Fruit fly (Drosophila melanogaster) whole organism, embryonic: Measurements from ENCODE around the gene EloB.

ENCODE experiments used
- Blimp-1 ChIP-seq: fragments of 200-800 bp; sonication (Bioruptor generic); optimal IDR thresholded peaks from 3 replicates; lab custom pipeline; 2018; ENCODE audit warnings: missing biosample characterization, missing genetic modification characterization, mild to moderate bottlenecking, moderate library complexity, missing genetic modification reagents
- CG10431 ChIP-seq: fragments of 200-800 bp; sonication (Bioruptor generic); optimal IDR thresholded peaks from 3 replicates; lab custom pipeline; 2018; ENCODE audit warnings: missing biosample characterization, mild to moderate bottlenecking, missing genetic modification characterization
- CG10462 ChIP-seq: fragments of 200-800 bp; sonication (Bioruptor generic); optimal IDR thresholded peaks from 2 replicates; lab custom pipeline; 2016; ENCODE audit warnings: missing biosample characterization, missing genetic modification characterization
- CG10979 ChIP-seq: fragments of 200-800 bp; sonication (Bioruptor generic); optimal IDR thresholded peaks from 2 replicates; lab custom pipeline; 2018; ENCODE audit warnings: missing biosample characterization, mild to moderate bottlenecking, missing genetic modification characterization, moderate library complexity
- CG11456 ChIP-seq: fragments of 200-800 bp; sonication (Bioruptor generic); IDR thresholded peaks from 3 replicates; pipeline ENCODE4 v1.3.6; 2022; ENCODE audit warnings: missing biosample characterization, missing genetic modification characterization
- CG11504 ChIP-seq: fragments of 200-800 bp; sonication (Bioruptor generic); optimal IDR thresholded peaks from 3 replicates; lab custom pipeline; 2019; ENCODE audit warnings: missing biosample characterization, mild to moderate bottlenecking, missing genetic modification characterization, moderate library complexity
- CG1233 ChIP-seq: fragments of 200-800 bp; sonication (Bioruptor generic); optimal IDR thresholded peaks from 4 replicates; lab custom pipeline; 2018; ENCODE audit warnings: missing biosample characterization, mild to moderate bottlenecking, missing genetic modification characterization
- CG13287 ChIP-seq: fragments of 200-800 bp; sonication (Bioruptor generic); IDR thresholded peaks from 2 replicates; pipeline ENCODE4 v1.3.6; 2022; ENCODE audit warnings: missing biosample characterization, missing genetic modification characterization; ENCODE audit not compliant: partially characterized antibody
- CG13894 ChIP-seq: fragments of 200-800 bp; sonication (Bioruptor generic); optimal IDR thresholded peaks from 3 replicates; lab custom pipeline; 2018; ENCODE audit warnings: missing biosample characterization, mild to moderate bottlenecking, missing genetic modification characterization, moderate library complexity
- CG16863 ChIP-seq: fragments of 200-800 bp; sonication (Bioruptor generic); optimal IDR thresholded peaks from 3 replicates; lab custom pipeline; 2016; ENCODE audit warnings: missing biosample characterization, missing genetic modification characterization
- CG18011 ChIP-seq: fragments of 200-800 bp; sonication (Bioruptor generic); optimal IDR thresholded peaks from 2 replicates; lab custom pipeline; 2017; ENCODE audit warnings: missing biosample characterization, missing genetic modification characterization, mild to moderate bottlenecking, moderate library complexity, missing genotype
- CG2116 ChIP-seq: fragments of 200-800 bp; sonication (Bioruptor generic); optimal IDR thresholded peaks from 3 replicates; lab custom pipeline; 2018; ENCODE audit warnings: missing biosample characterization, mild to moderate bottlenecking, missing genetic modification characterization
- CG32532 ChIP-seq: fragments of 200-800 bp; sonication (Bioruptor generic); IDR thresholded peaks from 2 replicates; pipeline ENCODE4 v1.3.6; 2022; ENCODE audit warnings: missing biosample characterization, missing genetic modification characterization
- CG4360 ChIP-seq: fragments of 200-800 bp; sonication (Bioruptor generic); IDR thresholded peaks from 2 replicates; pipeline ENCODE4 v1.3.6; 2022; ENCODE audit warnings: missing biosample characterization, missing genetic modification characterization
- CG7556 ChIP-seq: fragments of 200-800 bp; sonication (Bioruptor generic); optimal IDR thresholded peaks from 2 replicates; lab custom pipeline; 2017; ENCODE audit warnings: missing biosample characterization, mild to moderate bottlenecking, missing genetic modification characterization
- CG7839 ChIP-seq: fragments of 200-800 bp; sonication (Bioruptor generic); optimal IDR thresholded peaks from 3 replicates; lab custom pipeline; 2018; ENCODE audit warnings: missing biosample characterization, mild to moderate bottlenecking, missing genetic modification characterization, moderate library complexity
- CG8281 ChIP-seq: fragments of 200-800 bp; sonication (Bioruptor generic); optimal IDR thresholded peaks from 2 replicates; lab custom pipeline; 2018; ENCODE audit warnings: missing biosample characterization, mild to moderate bottlenecking, missing genetic modification characterization, moderate library complexity
- CG8359 ChIP-seq: fragments of 200-800 bp; sonication (Bioruptor generic); optimal IDR thresholded peaks from 2 replicates; lab custom pipeline; 2017; ENCODE audit warnings: missing biosample characterization, mild to moderate bottlenecking, missing genetic modification characterization, borderline replicate concordance
- CG9797 ChIP-seq: fragments of 200-800 bp; sonication (Bioruptor generic); optimal IDR thresholded peaks from 3 replicates; lab custom pipeline; 2018; ENCODE audit warnings: missing biosample characterization, mild to moderate bottlenecking, missing genetic modification characterization
- CG9932 ChIP-seq: fragments of 200-800 bp; sonication (Bioruptor generic); IDR thresholded peaks from 2 replicates; pipeline ENCODE4 v1.3.6; 2022; ENCODE audit warnings: missing biosample characterization, missing genetic modification characterization
- D ChIP-seq, 2 experiments: fragments of 200-800 bp in 1 of 2; fragments of >200 bp in 1 of 2; sonication (Bioruptor generic) in 1 of 2; optimal IDR thresholded peaks; 2 replicates in 1 of 2; 3 replicates in 1 of 2; lab custom pipeline; 2017; ENCODE audit warnings: mild to moderate bottlenecking in 1 of 2, missing biosample characterization in 1 of 2, missing genetic modification characterization in 1 of 2, missing genetic modification reagents in 1 of 2
- Doc3 ChIP-seq: fragments of 200-800 bp; sonication (Bioruptor generic); IDR thresholded peaks from 3 replicates; pipeline ENCODE4 v1.3.6; 2022; ENCODE audit warnings: missing biosample characterization, missing genetic modification characterization; ENCODE audit not compliant: partially characterized antibody
- Drgx ChIP-seq: fragments of 200-800 bp; sonication (Bioruptor generic); IDR thresholded peaks from 2 replicates; pipeline ENCODE4 v1.3.6; 2022; ENCODE audit warnings: missing biosample characterization, missing genetic modification characterization
- Ets65A ChIP-seq: fragments of 200-800 bp; sonication (Bioruptor generic); peaks from one replicate; lab custom pipeline; 2016; ENCODE audit warnings: missing biosample characterization, missing genetic modification characterization
- Hmr ChIP-seq: fragments of 200-800 bp; sonication (Bioruptor generic); optimal IDR thresholded peaks from 3 replicates; lab custom pipeline; 2017; ENCODE audit warnings: mild to moderate bottlenecking, missing biosample characterization, missing genetic modification reagents, missing genetic modification characterization
- Sin3A ChIP-seq: fragments of >200 bp; optimal IDR thresholded peaks from 2 replicates; lab custom pipeline; 2018
- Sox102F ChIP-seq: fragments of 200-800 bp; sonication (Bioruptor generic); optimal IDR thresholded peaks from 2 replicates; lab custom pipeline; 2018; ENCODE audit warnings: missing biosample characterization, mild to moderate bottlenecking, missing genetic modification characterization, moderate library complexity
- Tbp ChIP-seq: fragments of >200 bp; optimal IDR thresholded peaks from 2 replicates; lab custom pipeline; 2018; ENCODE audit warnings: missing biosample characterization, missing genetic modification characterization
- amos ChIP-seq: fragments of 200-800 bp; sonication (Bioruptor generic); IDR thresholded peaks from 2 replicates; pipeline ENCODE4 v1.3.6; 2022; ENCODE audit warnings: missing biosample characterization, missing genetic modification characterization; ENCODE audit not compliant: partially characterized antibody
- ap ChIP-seq: fragments of 200-800 bp; sonication (Bioruptor generic); IDR thresholded peaks from 2 replicates; pipeline ENCODE4 v1.3.6; 2022; ENCODE audit warnings: missing biosample characterization, missing genetic modification characterization
- bbx ChIP-seq: fragments of 200-800 bp; sonication (Bioruptor generic); IDR thresholded peaks from 2 replicates; pipeline ENCODE4 v1.3.6; 2022; ENCODE audit warnings: missing biosample characterization, missing genetic modification characterization; ENCODE audit not compliant: partially characterized antibody
- ci ChIP-seq: fragments of 200-800 bp; sonication (Bioruptor generic); IDR thresholded peaks from 3 replicates; pipeline ENCODE4 v1.3.6; 2022; ENCODE audit warnings: missing biosample characterization, missing genetic modification characterization
- dati ChIP-seq: fragments of 200-800 bp; sonication (Bioruptor generic); IDR thresholded peaks from 2 replicates; pipeline ENCODE4 v1.3.6; 2022; ENCODE audit warnings: missing biosample characterization, missing genetic modification characterization
- grau ChIP-seq: fragments of 200-800 bp; optimal IDR thresholded peaks from 3 replicates; lab custom pipeline; 2019; ENCODE audit warnings: missing biosample characterization, mild to moderate bottlenecking, missing genetic modification characterization, moderate library complexity
- insv ChIP-seq, 2 experiments: fragments of 200-800 bp; sonication (Bioruptor generic); optimal IDR thresholded peaks; 3 replicates each; lab custom pipeline; 2016 to 2018; ENCODE audit warnings: missing biosample characterization in 2 of 2, missing genetic modification characterization in 2 of 2
- inv ChIP-seq: fragments of 200-800 bp; sonication (Bioruptor generic); IDR thresholded peaks from 2 replicates; pipeline ENCODE4 v1.3.6; 2022; ENCODE audit warnings: missing biosample characterization, missing genetic modification characterization; ENCODE audit not compliant: partially characterized antibody
- knrl ChIP-seq: fragments of 200-800 bp; sonication (Bioruptor generic); IDR thresholded peaks from 3 replicates; pipeline ENCODE4 v1.3.6; 2022; ENCODE audit warnings: missing biosample characterization, missing genetic modification characterization; ENCODE audit not compliant: partially characterized antibody
- luna ChIP-seq: fragments of 200-800 bp; sonication (Bioruptor generic); optimal IDR thresholded peaks from 2 replicates; lab custom pipeline; 2016; ENCODE audit warnings: missing biosample characterization, missing genetic modification characterization
- nom ChIP-seq: fragments of 200-800 bp; sonication (Bioruptor generic); optimal IDR thresholded peaks from 2 replicates; lab custom pipeline; 2017; ENCODE audit warnings: missing biosample characterization, missing genetic modification characterization, mild to moderate bottlenecking, moderate library complexity, missing genetic modification reagents
- pros ChIP-seq: fragments of 200-800 bp; sonication (Bioruptor generic); optimal IDR thresholded peaks from 3 replicates; lab custom pipeline; 2019; ENCODE audit warnings: missing biosample characterization, mild to moderate bottlenecking, missing genetic modification characterization, moderate library complexity
- row ChIP-seq: fragments of 200-800 bp; sonication (Bioruptor generic); IDR thresholded peaks from 3 replicates; pipeline ENCODE4 v1.3.6; 2022; ENCODE audit warnings: missing biosample characterization, missing genetic modification characterization
- sc ChIP-seq, 3 experiments: fragments of >200 bp in 2 of 3; fragments of 200-800 bp in 1 of 3; sonication (Bioruptor generic) in 1 of 3; optimal IDR thresholded peaks; 2 replicates in 2 of 3; 3 replicates in 1 of 3; lab custom pipeline; 2017; ENCODE audit warnings: mild to moderate bottlenecking in 1 of 3, missing biosample characterization in 1 of 3, missing genetic modification characterization in 1 of 3, missing genetic modification reagents in 1 of 3
- so ChIP-seq: fragments of 200-800 bp; sonication (Bioruptor generic); IDR thresholded peaks from 3 replicates; pipeline ENCODE4 v1.3.6; 2022; ENCODE audit warnings: missing biosample characterization, missing genetic modification characterization
- tx ChIP-seq: fragments of 200-800 bp; sonication (Bioruptor generic); optimal IDR thresholded peaks from 2 replicates; lab custom pipeline; 2016; ENCODE audit warnings: missing biosample characterization, missing genetic modification characterization
- unc-4 ChIP-seq: fragments of 200-800 bp; sonication (Bioruptor generic); IDR thresholded peaks from 2 replicates; pipeline ENCODE4 v1.3.6; 2022; ENCODE audit warnings: missing biosample characterization, missing genetic modification characterization; ENCODE audit not compliant: partially characterized antibody
- z ChIP-seq: fragments of 200-800 bp; sonication (Bioruptor generic); IDR thresholded peaks from 3 replicates; pipeline ENCODE4 v1.3.6; 2022; ENCODE audit warnings: missing biosample characterization, missing genetic modification characterization

EloB gene

dm6 chr3R:20595901-20596300 is 16.3 kb upstream of the EloB start:
- peak; percentile 95 for TF ChIP-seq CG10431 (GFP tag; lab: Kevin White, UChicago)
- no peak for TF ChIP-seq Drgx
- no peak for TF ChIP-seq row (GFP tag; lab: Robert Waterston, UW)
- TF ChIP-seq Ets65A (GFP tag; lab: Kevin White, UChicago): no peak
- TF ChIP-seq Blimp-1: no peak

- TF ChIP-seq bbx (GFP tag; lab: Robert Waterston, UW) (no peak), CG16863 (GFP tag; lab: Kevin White, UChicago) (no peak), CG4360 (GFP tag; lab: Robert Waterston, UW) (no peak), Tbp (no peak), CG9797 (no peak), D (optimal IDR thresholded peaks at IDR 0.05; lab: Kevin White, UChicago) (no peak), D (GFP tag; optimal IDR thresholded peaks at IDR 0.05; lab: Kevin White, UChicago) (peak; percentile 43), luna (GFP tag; lab: Kevin White, UChicago) (no peak), CG8281 (peak; percentile 92), knrl (no peak), ap (GFP tag; lab: Robert Waterston, UW) (no peak), CG10431 (GFP tag; lab: Kevin White, UChicago) (no peak), inv (GFP tag; lab: Robert Waterston, UW) (no peak), CG9932 (GFP tag; lab: Robert Waterston, UW) (no peak), amos (GFP tag; lab: Robert Waterston, UW) (peak; percentile 20; the same call in 1 of the 2 replicates), Sin3A (no peak), Sox102F (GFP tag; lab: Kevin White, UChicago) (no peak), z (no peak), Ets65A (GFP tag; lab: Kevin White, UChicago) (no peak), sc (optimal IDR thresholded peaks at IDR 0.05; lab: Kevin White, UChicago) (no peak), sc (GFP tag; optimal IDR thresholded peaks at IDR 0.05; lab: Kevin White, UChicago) (no peak), dati (GFP tag; lab: Robert Waterston, UW) (0 out of 2 replicates have a peak, but pooled peaks have one; percentile 13), Hmr (GFP tag; lab: Kevin White, UChicago) (no peak), pros (GFP tag; lab: Kevin White, UChicago) (no peak), CG10979 (tag; lab: Kevin White, UChicago) (peak; percentile 33), grau (tag; lab: Kevin White, UChicago) (no peak), CG7839 (tag; lab: Kevin White, UChicago) (no peak), CG11456 (0 out of 3 replicates have a peak, but pooled peaks have one; percentile 21), nom (no peak), CG10462 (GFP tag; lab: Kevin White, UChicago) (no peak), unc-4 (GFP tag; lab: Robert Waterston, UW) (no peak), CG7556 (no peak), CG32532 (GFP tag; lab: Robert Waterston, UW) (peak; percentile 18; the same call in 1 of the 2 replicates), Doc3 (GFP tag; lab: Robert Waterston, UW) (no peak), CG18011 (no peak), ci (GFP tag; lab: Robert Waterston, UW) (0 out of 3 replicates have a peak, but pooled peaks have one; percentile 26), CG2116 (GFP tag; lab: Kevin White, UChicago) (no peak), CG13287 (GFP tag; lab: Robert Waterston, UW) (no peak), so (GFP tag; lab: Robert Waterston, UW) (no peak), CG11504 (tag; lab: Kevin White, UChicago) (peak; percentile 12), CG8359 (GFP tag; lab: Kevin White, UChicago) (no peak), CG1233 (no peak), CG13894 (tag; lab: Kevin White, UChicago) (no peak), tx (GFP tag; lab: Kevin White, UChicago) (no peak), insv (GFP tag; optimal IDR thresholded peaks at IDR 0.05; lab: Kevin White, UChicago) (no peak)
Measured at dm6 chr3R:20595145-20595812, 15.6 kb upstream of the EloB start.
